Worm (Caenorhabditis elegans): Measurements from ENCODE around the gene hex-5.

Gene hex-5

DNA sequence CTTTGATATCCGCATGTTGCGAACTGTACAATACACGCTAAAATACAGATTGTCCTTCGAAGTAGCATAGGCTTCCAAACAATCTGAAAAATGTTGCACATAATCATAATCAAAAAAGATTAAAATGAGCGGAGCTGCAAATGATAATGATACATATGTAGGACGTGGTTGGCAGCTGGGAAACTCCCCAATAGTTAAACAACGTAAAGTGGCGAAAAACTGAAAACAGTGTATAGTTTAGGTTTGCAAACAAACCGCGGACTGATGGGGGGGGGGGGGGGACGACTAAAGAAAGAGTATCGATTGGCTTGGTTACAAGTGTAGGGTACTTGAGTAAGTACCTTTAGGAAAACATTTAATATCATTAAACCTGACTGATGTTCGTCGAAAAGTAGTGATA lies at the start of gene hex-5:
Gene hex-5, minus strand, starts transcription at position 101 of the 400 bp plus-strand sequence.
- TF ChIP-seq sea-1 (GFP tag; conservative IDR thresholded peaks at IDR 0.05) (no peak), tbx-37 (GFP tag; conservative IDR thresholded peaks at IDR 0.05) (no peak), ets-7 (tag; optimal IDR thresholded peaks at IDR 0.05) (no peak), aly-1 (tag; optimal IDR thresholded peaks at IDR 0.05) (no peak), flt-1 (GFP tag; IDR thresholded peaks at IDR 0.05) (no peak), hnd-1 (tag; optimal IDR thresholded peaks at IDR 0.05) (no peak), B0310.2 (tag; optimal IDR thresholded peaks at IDR 0.05) (no peak), ceh-13 (GFP tag; optimal IDR thresholded peaks at IDR 0.05) (no peak), tra-4 (tag; optimal IDR thresholded peaks at IDR 0.05) (no peak), pes-1 (GFP tag; IDR thresholded peaks at IDR 0.05) (no peak), F13C5.2 (tag; optimal IDR thresholded peaks at IDR 0.05) (no peak), hmbx-1 (tag; optimal IDR thresholded peaks at IDR 0.05) (no peak), tbx-11 (GFP tag; IDR thresholded peaks at IDR 0.05) (no peak)

DNA sequence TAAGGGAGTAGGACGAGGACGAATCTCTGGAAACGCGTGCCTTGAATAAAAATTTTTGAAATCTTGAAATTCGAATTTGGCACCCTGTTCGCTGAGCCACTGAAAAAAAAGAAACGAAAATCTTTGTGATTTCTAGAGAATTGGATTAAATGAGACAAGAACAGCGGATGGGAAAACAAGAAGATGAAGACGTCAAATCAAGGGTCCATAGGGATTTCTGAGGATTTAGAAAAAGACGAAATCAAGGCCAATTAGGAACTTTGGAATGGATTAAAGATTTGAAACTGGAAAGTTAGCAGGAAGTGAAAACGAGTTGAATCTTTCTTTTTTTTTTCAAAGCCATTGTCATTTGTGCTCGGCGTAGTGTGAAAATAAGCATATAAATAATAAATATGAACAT lies 49.5 kb upstream of the hex-5 start, which contains the start of gene pag-3:
Gene pag-3, minus strand, starts transcription at position 101 of the 400 bp plus-strand sequence.
- no peak for TF ChIP-seq scrt-1 (GFP tag; IDR thresholded peaks at IDR 0.05)
- TF ChIP-seq sea-1 (GFP tag; conservative IDR thresholded peaks at IDR 0.05): no peak
- TF ChIP-seq B0310.2 (tag; optimal IDR thresholded peaks at IDR 0.05): no peak
- TF ChIP-seq flt-1 (GFP tag; IDR thresholded peaks at IDR 0.05): no peak
- no peak for TF ChIP-seq aly-1 (tag; optimal IDR thresholded peaks at IDR 0.05)
- TF ChIP-seq pes-1 (GFP tag; IDR thresholded peaks at IDR 0.05): no peak
- TF ChIP-seq tra-4 (tag; optimal IDR thresholded peaks at IDR 0.05): no peak
- no peak for TF ChIP-seq ceh-13 (GFP tag; optimal IDR thresholded peaks at IDR 0.05)
- TF ChIP-seq F13C5.2 (tag; optimal IDR thresholded peaks at IDR 0.05): no peak
- TF ChIP-seq hmbx-1 (tag; optimal IDR thresholded peaks at IDR 0.05): no peak
- no peak for TF ChIP-seq tbx-11 (GFP tag; IDR thresholded peaks at IDR 0.05)
- TF ChIP-seq hnd-1 (tag; optimal IDR thresholded peaks at IDR 0.05): no peak
- TF ChIP-seq ama-1 (optimal IDR thresholded peaks at IDR 0.05): no peak
- TF ChIP-seq ets-7 (tag; optimal IDR thresholded peaks at IDR 0.05): no peak
- TF ChIP-seq tbx-37 (GFP tag; conservative IDR thresholded peaks at IDR 0.05): no peak
- TF ChIP-seq ceh-36 (tag; optimal IDR thresholded peaks at IDR 0.05): no peak
- TF ChIP-seq hmg-4 (GFP tag; optimal IDR thresholded peaks at IDR 0.05): no peak

DNA sequence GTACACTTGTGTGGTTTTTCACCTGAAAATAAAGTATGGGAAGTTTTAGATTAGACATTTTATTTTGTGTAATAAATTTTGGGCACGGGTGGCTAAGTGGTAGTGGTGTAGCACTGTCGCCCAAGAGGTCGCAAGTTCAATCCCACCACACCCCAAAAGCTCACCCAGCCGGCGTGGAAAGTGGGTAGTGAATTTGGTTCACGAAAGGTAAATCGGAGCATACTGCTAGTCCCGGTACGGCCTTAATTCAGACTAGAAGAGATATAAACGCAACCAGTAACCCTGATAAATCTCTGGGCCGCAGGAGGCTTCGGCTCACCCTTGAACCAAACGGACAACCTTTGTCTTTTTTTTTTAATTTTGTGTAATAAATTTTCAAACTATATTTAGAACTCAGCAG lies 46.7 kb upstream of the hex-5 start:
- no peak for TF ChIP-seq tbx-11 (GFP tag; IDR thresholded peaks at IDR 0.05)
- TF ChIP-seq tra-4 (tag; optimal IDR thresholded peaks at IDR 0.05): no peak
- TF ChIP-seq flt-1 (GFP tag; IDR thresholded peaks at IDR 0.05): no peak
- TF ChIP-seq hnd-1 (tag; optimal IDR thresholded peaks at IDR 0.05): no peak
- no peak for TF ChIP-seq pes-1 (GFP tag; IDR thresholded peaks at IDR 0.05)
- no peak for TF ChIP-seq sea-1 (GFP tag; conservative IDR thresholded peaks at IDR 0.05)
- no peak for TF ChIP-seq scrt-1 (GFP tag; IDR thresholded peaks at IDR 0.05)
- TF ChIP-seq tbx-37 (GFP tag; conservative IDR thresholded peaks at IDR 0.05): no peak
- no peak for TF ChIP-seq ama-1 (optimal IDR thresholded peaks at IDR 0.05)
- no peak for TF ChIP-seq ceh-36 (tag; optimal IDR thresholded peaks at IDR 0.05)
- TF ChIP-seq hmbx-1 (tag; optimal IDR thresholded peaks at IDR 0.05): no peak
- TF ChIP-seq B0310.2 (tag; optimal IDR thresholded peaks at IDR 0.05): no peak
- TF ChIP-seq aly-1 (tag; optimal IDR thresholded peaks at IDR 0.05): no peak

DNA sequence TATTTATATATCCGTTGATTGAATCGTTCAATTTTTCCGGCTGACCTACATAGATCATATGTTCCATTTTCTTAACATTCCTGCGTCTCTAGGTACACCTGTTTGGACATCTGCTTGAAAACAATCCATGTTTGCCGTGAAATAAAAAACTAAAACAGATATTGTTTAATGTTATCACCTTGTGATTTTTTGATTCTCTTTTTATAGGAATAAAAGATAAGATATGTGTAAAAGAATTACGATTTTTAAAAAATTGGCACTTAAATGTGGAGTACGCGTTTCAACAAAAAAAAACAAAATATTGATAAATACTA lies 42.3 kb upstream of the hex-5 start:
- TF ChIP-seq aly-1 (tag; optimal IDR thresholded peaks at IDR 0.05) (no peak), F13C5.2 (tag; optimal IDR thresholded peaks at IDR 0.05) (no peak), ama-1 (optimal IDR thresholded peaks at IDR 0.05) (no peak), tbx-11 (GFP tag; IDR thresholded peaks at IDR 0.05) (no peak), tra-4 (tag; optimal IDR thresholded peaks at IDR 0.05) (no peak), scrt-1 (GFP tag; IDR thresholded peaks at IDR 0.05) (no peak), ceh-13 (GFP tag; optimal IDR thresholded peaks at IDR 0.05) (no peak), ets-7 (tag; optimal IDR thresholded peaks at IDR 0.05) (no peak), hnd-1 (tag; optimal IDR thresholded peaks at IDR 0.05) (no peak), flt-1 (GFP tag; IDR thresholded peaks at IDR 0.05) (no peak), hmbx-1 (tag; optimal IDR thresholded peaks at IDR 0.05) (no peak), pes-1 (GFP tag; IDR thresholded peaks at IDR 0.05) (no peak), hmg-4 (GFP tag; optimal IDR thresholded peaks at IDR 0.05) (no peak)

DNA sequence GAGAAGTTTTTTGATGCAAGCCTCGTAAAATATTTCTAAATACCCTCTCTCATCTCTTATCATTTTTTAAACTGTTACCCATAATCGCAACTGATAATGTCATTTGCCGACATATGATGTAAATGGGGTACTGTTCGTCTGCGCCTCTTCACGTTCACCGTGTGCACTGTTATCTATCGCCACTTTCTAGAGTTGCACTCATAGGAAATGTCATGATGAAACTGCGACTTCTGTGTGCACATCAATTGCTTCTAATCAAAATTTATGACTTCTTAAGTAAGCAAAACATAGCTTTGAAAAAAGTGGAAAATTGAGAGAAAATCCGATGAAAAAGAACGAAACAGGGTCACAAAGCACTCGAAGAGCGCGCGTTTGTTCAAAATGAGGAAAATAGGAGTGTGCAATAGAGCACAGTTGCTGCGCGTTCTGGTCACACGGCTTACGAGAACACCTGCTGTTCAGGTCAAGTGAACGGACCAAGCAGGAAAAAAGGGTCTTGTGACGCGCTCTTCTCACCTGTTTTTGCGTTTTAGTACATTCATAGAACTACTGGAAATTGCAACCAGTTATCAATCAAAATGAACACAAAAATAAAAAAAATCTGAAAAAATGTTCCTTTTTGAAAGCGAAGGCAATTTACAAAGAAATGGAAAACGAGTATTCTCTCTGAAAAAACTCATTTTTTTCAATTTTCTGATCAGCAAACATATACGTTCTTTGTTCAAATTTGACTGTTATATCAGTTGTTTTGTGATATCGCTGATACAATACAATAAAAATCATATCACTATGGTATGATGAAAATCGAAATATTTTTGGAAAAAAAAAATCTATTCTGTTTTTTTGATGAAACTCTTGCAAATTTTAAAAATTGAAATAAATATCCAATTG lies 41.6 kb upstream of the hex-5 start:
- TF ChIP-seq ceh-13 (GFP tag; optimal IDR thresholded peaks at IDR 0.05) (no peak), F13C5.2 (tag; optimal IDR thresholded peaks at IDR 0.05) (peak; percentile 5), tra-4 (tag; optimal IDR thresholded peaks at IDR 0.05) (no peak), ama-1 (optimal IDR thresholded peaks at IDR 0.05) (no peak), scrt-1 (GFP tag; IDR thresholded peaks at IDR 0.05) (no peak)

DNA sequence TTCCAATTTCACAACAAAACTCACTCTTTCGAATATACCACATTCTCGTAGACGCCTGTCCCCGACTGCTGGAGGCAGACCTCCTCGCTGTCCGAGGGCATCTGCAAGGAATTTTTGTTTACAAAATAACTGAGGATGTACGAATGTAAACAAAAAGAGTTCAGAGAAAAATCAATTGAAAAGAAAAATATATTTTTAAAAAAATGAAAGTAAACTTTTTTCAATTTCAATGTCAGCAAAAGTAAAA lies 41.1 kb upstream of the hex-5 start, which contains the start of gene mrp-5:
Gene mrp-5, minus strand, starts transcription at position 101 of the 247 bp plus-strand sequence.
- TF ChIP-seq hmg-4 (GFP tag; optimal IDR thresholded peaks at IDR 0.05) (no peak), ceh-13 (GFP tag; optimal IDR thresholded peaks at IDR 0.05) (no peak), ceh-36 (tag; optimal IDR thresholded peaks at IDR 0.05) (no peak), hmbx-1 (tag; optimal IDR thresholded peaks at IDR 0.05) (no peak)

DNA sequence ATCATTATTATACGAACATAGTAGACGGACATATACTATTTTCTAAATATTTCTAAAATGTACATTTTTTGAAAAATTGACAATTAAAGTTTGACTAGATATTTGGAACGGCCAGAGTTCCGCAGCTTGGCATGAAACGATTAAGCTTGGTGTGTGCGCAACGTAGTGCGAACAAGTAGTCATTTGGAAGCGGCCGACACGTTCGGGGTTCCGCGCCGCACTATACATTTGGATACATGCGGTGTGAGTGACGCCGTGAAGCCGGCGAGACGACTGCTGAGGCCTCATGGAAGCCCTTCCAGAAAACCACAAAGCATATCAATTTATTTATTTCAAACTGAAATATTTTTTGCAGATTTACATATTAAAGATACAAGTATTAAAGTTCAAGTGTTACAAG lies 33.1 kb upstream of the hex-5 start:
- TF ChIP-seq ama-1 (optimal IDR thresholded peaks at IDR 0.05) (no peak), F13C5.2 (tag; optimal IDR thresholded peaks at IDR 0.05) (no peak), ets-7 (tag; optimal IDR thresholded peaks at IDR 0.05) (no peak), hmbx-1 (tag; optimal IDR thresholded peaks at IDR 0.05) (no peak), scrt-1 (GFP tag; IDR thresholded peaks at IDR 0.05) (no peak), ceh-36 (tag; optimal IDR thresholded peaks at IDR 0.05) (no peak), hmg-4 (GFP tag; optimal IDR thresholded peaks at IDR 0.05) (no peak), tbx-37 (GFP tag; conservative IDR thresholded peaks at IDR 0.05) (no peak), aly-1 (tag; optimal IDR thresholded peaks at IDR 0.05) (no peak), flt-1 (GFP tag; IDR thresholded peaks at IDR 0.05) (no peak)

DNA sequence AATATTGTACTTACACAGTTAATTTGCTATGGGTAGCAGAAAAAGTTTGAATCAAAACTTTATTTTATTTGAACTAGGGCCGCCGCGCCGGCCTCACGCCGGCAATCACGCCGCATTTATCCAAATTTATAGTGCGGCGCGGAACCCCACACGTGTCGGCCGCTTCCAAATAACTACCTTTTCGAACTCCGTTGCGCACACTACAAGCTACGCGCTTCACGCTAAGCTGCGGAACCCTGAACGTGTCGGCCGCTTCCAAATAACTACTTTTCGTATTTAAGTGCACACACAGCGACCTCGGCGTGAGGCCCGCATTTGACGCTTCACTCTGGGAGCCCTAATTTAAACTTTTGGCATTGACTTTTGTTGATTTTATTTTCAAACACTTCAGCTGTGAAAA lies 26.4 kb upstream of the hex-5 start:
- TF ChIP-seq ama-1 (optimal IDR thresholded peaks at IDR 0.05): no peak
- no peak for TF ChIP-seq flt-1 (GFP tag; IDR thresholded peaks at IDR 0.05)
- no peak for TF ChIP-seq hmbx-1 (tag; optimal IDR thresholded peaks at IDR 0.05)
- no peak for TF ChIP-seq F13C5.2 (tag; optimal IDR thresholded peaks at IDR 0.05)

Data from whole organism, early embryonic.